Worm (Caenorhabditis elegans) whole organism, late embryonic: ENCODE measurements around the gene vab-1.

Experiments
- C08G9.2 ChIP-seq: sonication (generic microtip); optimal IDR thresholded peaks from 2 replicates; lab custom pipeline; 2016; ENCODE audit warnings: mild to moderate bottlenecking, missing genetic modification characterization, moderate library complexity, missing compliant biosample characterization
- C38D4.7 ChIP-seq: fragments of 200-800 bp; sonication (Bioruptor generic); optimal IDR thresholded peaks from 2 replicates; lab custom pipeline; 2018; ENCODE audit warnings: mild to moderate bottlenecking, missing genetic modification characterization, moderate library complexity, missing compliant biosample characterization
- T23F11.4 ChIP-seq: fragments of 200-800 bp; sonication (Bioruptor generic); optimal IDR thresholded peaks from 2 replicates; lab custom pipeline; 2018; ENCODE audit warnings: mild to moderate bottlenecking, missing genetic modification characterization, missing compliant biosample characterization
- Y22D7AL.16 ChIP-seq: sonication (generic microtip); optimal IDR thresholded peaks from 2 replicates; lab custom pipeline; 2016; ENCODE audit warnings: missing genetic modification characterization, missing compliant biosample characterization
- ama-1 ChIP-seq: fragments of 150-350 bp; optimal IDR thresholded peaks from 2 replicates; lab custom pipeline; 2014
- ceh-19 ChIP-seq: fragments of 200-800 bp; sonication (Bioruptor generic); optimal IDR thresholded peaks from 2 replicates; lab custom pipeline; 2018; ENCODE audit warnings: mild to moderate bottlenecking, missing genetic modification characterization, missing compliant biosample characterization
- ceh-2 ChIP-seq: sonication (generic microtip); optimal IDR thresholded peaks from 2 replicates; lab custom pipeline; 2016; ENCODE audit warnings: missing genotype, missing genetic modification characterization, missing compliant biosample characterization
- ceh-22 ChIP-seq: sonication (generic microtip); optimal IDR thresholded peaks from 2 replicates; lab custom pipeline; 2017; ENCODE audit warnings: missing biosample characterization, missing genetic modification characterization
- ceh-24 ChIP-seq: sonication (generic microtip); optimal IDR thresholded peaks from 2 replicates; lab custom pipeline; 2016; ENCODE audit warnings: mild to moderate bottlenecking, missing genetic modification characterization, missing compliant biosample characterization
- ceh-9 ChIP-seq: sonication (generic microtip); optimal IDR thresholded peaks from 2 replicates; lab custom pipeline; 2016; ENCODE audit warnings: mild to moderate bottlenecking, missing genetic modification characterization, inconsistent platforms, missing compliant biosample characterization
- che-1 ChIP-seq: sonication (generic microtip); optimal IDR thresholded peaks from 2 replicates; lab custom pipeline; 2016; ENCODE audit warnings: mild to moderate bottlenecking, missing genetic modification characterization, missing compliant biosample characterization
- dmd-4 ChIP-seq: sonication (generic microtip); optimal IDR thresholded peaks from 2 replicates; lab custom pipeline; 2016; ENCODE audit warnings: borderline replicate concordance, missing genetic modification characterization, missing compliant biosample characterization
- ets-4 ChIP-seq: sonication (generic microtip); optimal IDR thresholded peaks from 2 replicates; lab custom pipeline; 2016; ENCODE audit warnings: missing genetic modification characterization, missing compliant biosample characterization
- eyg-1 ChIP-seq: sonication (generic microtip); optimal IDR thresholded peaks from 2 replicates; lab custom pipeline; 2016; ENCODE audit warnings: missing genotype, missing genetic modification characterization, missing compliant biosample characterization
- fkh-6 ChIP-seq: sonication (generic microtip); optimal IDR thresholded peaks from 2 replicates; lab custom pipeline; 2016; ENCODE audit warnings: missing genetic modification characterization, missing compliant biosample characterization
- gmeb-2 ChIP-seq: sonication (generic microtip); optimal IDR thresholded peaks from 2 replicates; lab custom pipeline; 2016; ENCODE audit warnings: missing genetic modification characterization, inconsistent platforms, missing compliant biosample characterization
- hlh-13 ChIP-seq: fragments of 200-800 bp; sonication (Bioruptor generic); optimal IDR thresholded peaks from 2 replicates; lab custom pipeline; 2018; ENCODE audit warnings: mild to moderate bottlenecking, missing genetic modification characterization, missing compliant biosample characterization
- hlh-6 ChIP-seq: sonication (generic microtip); optimal IDR thresholded peaks from 2 replicates; lab custom pipeline; 2016; ENCODE audit warnings: missing genotype, missing genetic modification characterization, missing compliant biosample characterization
- hlh-8 ChIP-seq: sonication (generic microtip); optimal IDR thresholded peaks from 2 replicates; lab custom pipeline; 2016; ENCODE audit warnings: missing genotype, missing genetic modification characterization, missing compliant biosample characterization
- lim-6 ChIP-seq: sonication (generic microtip); optimal IDR thresholded peaks from 2 replicates; lab custom pipeline; 2016; ENCODE audit warnings: missing genetic modification characterization, missing compliant biosample characterization
- mec-3 ChIP-seq: sonication (generic microtip); optimal IDR thresholded peaks from 2 replicates; lab custom pipeline; 2016; ENCODE audit warnings: borderline replicate concordance, missing genetic modification characterization, missing compliant biosample characterization
- nfya-1 ChIP-seq: sonication (generic microtip); optimal IDR thresholded peaks from 2 replicates; lab custom pipeline; 2017; ENCODE audit warnings: missing genetic modification characterization, mild to moderate bottlenecking, missing compliant biosample characterization, antibody characterized with exemption, moderate library complexity
- pax-1 ChIP-seq: fragments of 150-350 bp; optimal IDR thresholded peaks from 2 replicates; lab custom pipeline; 2014; ENCODE audit warnings: missing biosample characterization, missing genetic modification characterization
- pha-2 ChIP-seq: sonication (generic microtip); optimal IDR thresholded peaks from 2 replicates; lab custom pipeline; 2017; ENCODE audit warnings: mild to moderate bottlenecking, missing genetic modification characterization, missing compliant biosample characterization
- pros-1 ChIP-seq: fragments of 150-350 bp; optimal IDR thresholded peaks from 2 replicates; lab custom pipeline; 2014; ENCODE audit warnings: missing biosample characterization, missing genetic modification reagents, missing genetic modification characterization
- rnt-1 ChIP-seq: sonication (generic microtip); optimal IDR thresholded peaks from 2 replicates; lab custom pipeline; 2016; ENCODE audit warnings: missing genetic modification characterization, missing compliant biosample characterization
- sdc-2 ChIP-seq: sonication (generic microtip); optimal IDR thresholded peaks from 2 replicates; lab custom pipeline; 2016; ENCODE audit warnings: missing genotype, missing genetic modification characterization, missing compliant biosample characterization
- sox-2 ChIP-seq: fragments of 200-800 bp; sonication (Bioruptor generic); IDR thresholded peaks from 2 replicates; pipeline ENCODE4 v1.3.6; 2022; ENCODE audit warnings: missing genetic modification reagents, missing genetic modification characterization, missing compliant biosample characterization
- syd-9 ChIP-seq: sonication (generic microtip); optimal IDR thresholded peaks from 2 replicates; lab custom pipeline; 2016; ENCODE audit warnings: mild to moderate bottlenecking, missing genetic modification characterization, moderate library complexity, missing compliant biosample characterization
- tbx-7 ChIP-seq: sonication (generic microtip); optimal IDR thresholded peaks from 2 replicates; lab custom pipeline; 2016; ENCODE audit warnings: missing genotype, missing genetic modification characterization, missing compliant biosample characterization
- ttx-3 ChIP-seq: sonication (generic microtip); optimal IDR thresholded peaks from 2 replicates; lab custom pipeline; 2016; ENCODE audit warnings: missing genetic modification reagents, missing genetic modification characterization, missing compliant biosample characterization
- unc-55 ChIP-seq: sonication (generic microtip); optimal IDR thresholded peaks from 2 replicates; lab custom pipeline; 2017; ENCODE audit warnings: missing biosample characterization, missing genetic modification reagents, missing genetic modification characterization
- unc-86 ChIP-seq: sonication (generic microtip); optimal IDR thresholded peaks from 2 replicates; lab custom pipeline; 2016; ENCODE audit warnings: missing genetic modification characterization, missing compliant biosample characterization

vab-1 gene

ce11 chrII:4626606-4627005, 54.8 kb downstream of the vab-1 start, which contains the start of gene F35D11.1:
F35D11.1 (plus strand) TSS chrII:4626906.
- no peak for TF ChIP-seq T23F11.4 (GFP tag; lab: Kevin White, UChicago)
- no peak for TF ChIP-seq che-1 (tag; lab: Kevin White, UChicago)
- no peak for TF ChIP-seq unc-86 (tag; lab: Kevin White, UChicago)
- no peak for TF ChIP-seq hlh-6 (tag; lab: Kevin White, UChicago)
- TF ChIP-seq hlh-8 (tag; lab: Kevin White, UChicago), result no peak
- no peak for TF ChIP-seq fkh-6
- no peak for TF ChIP-seq pros-1 (tag; lab: Kevin White, UChicago)
- no peak for TF ChIP-seq eyg-1
- no peak for TF ChIP-seq C08G9.2 (tag; lab: Kevin White, UChicago)
- TF ChIP-seq tbx-7 (tag; lab: Kevin White, UChicago), result no peak
- no peak for TF ChIP-seq ceh-22 (tag; lab: Kevin White, UChicago)
- TF ChIP-seq syd-9 (tag; lab: Kevin White, UChicago), result no peak
- no peak for TF ChIP-seq ceh-9 (tag; lab: Kevin White, UChicago)
- TF ChIP-seq ama-1 (lab: Kevin White, UChicago), result no peak
- TF ChIP-seq lim-6 (tag; lab: Kevin White, UChicago), result no peak
- TF ChIP-seq sdc-2 (tag; lab: Kevin White, UChicago), result no peak
- TF ChIP-seq ceh-24 (tag; lab: Kevin White, UChicago), result no peak
- no peak for TF ChIP-seq hlh-13 (GFP tag; lab: Kevin White, UChicago)
- TF ChIP-seq mec-3 (tag; lab: Kevin White, UChicago), result no peak
- no peak for TF ChIP-seq sox-2

ce11 chrII:4631479-4631878, 59.7 kb downstream of the vab-1 start:
- TF ChIP-seq unc-55 (GFP tag; lab: Kevin White, UChicago), result no peak
- TF ChIP-seq, all 69 proteins: peak for 0

- TF ChIP-seq rnt-1 (tag; lab: Kevin White, UChicago) (no peak), C38D4.7 (GFP tag; lab: Kevin White, UChicago) (no peak), ets-4 (no peak), tbx-7 (tag; lab: Kevin White, UChicago) (no peak), nfya-1 (tag; lab: Kevin White, UChicago) (no peak), Y22D7AL.16 (tag; lab: Kevin White, UChicago) (no peak), ceh-19 (GFP tag; lab: Kevin White, UChicago) (no peak), ttx-3 (no peak), ceh-24 (tag; lab: Kevin White, UChicago) (no peak), hlh-13 (GFP tag; lab: Kevin White, UChicago) (no peak), pha-2 (no peak), dmd-4 (no peak), ceh-2 (no peak), che-1 (tag; lab: Kevin White, UChicago) (no peak), gmeb-2 (tag; lab: Kevin White, UChicago) (no peak), pax-1 (tag; lab: Kevin White, UChicago) (no peak), unc-55 (GFP tag; lab: Kevin White, UChicago) (no peak), pros-1 (tag; lab: Kevin White, UChicago) (no peak)
These were observed 66.4 kb downstream of the vab-1 start, which contains the start of gene che-10 for ce11 chrII:4638241-4638640. che-10 (minus strand) TSS chrII:4638341.

ce11 chrII:4638891-4639290, 67.1 kb downstream of the vab-1 start:
- TF ChIP-seq ceh-22 (tag; lab: Kevin White, UChicago), result no peak
- TF ChIP-seq, all 69 proteins: peak for 0
